Worm (Caenorhabditis elegans) whole organism, L3 larva: ENCODE measurements around the gene T14G8.4.
A peak's percentile ranks its signal among the peaks of the same experiment; 100 is the strongest.

Experiments
- aly-2 ChIP-seq: fragments of 150-350 bp; optimal IDR thresholded peaks from 2 replicates; lab custom pipeline; 2014; ENCODE audit warnings: missing biosample characterization, missing genetic modification characterization
- elt-1 ChIP-seq: fragments of 150-350 bp; optimal IDR thresholded peaks from 2 replicates; lab custom pipeline; 2014; ENCODE audit warnings: missing biosample characterization, missing genetic modification characterization
- elt-2 ChIP-seq: sonication (generic microtip); optimal IDR thresholded peaks from 2 replicates; lab custom pipeline; 2016; ENCODE audit warnings: missing genetic modification reagents, mild to moderate bottlenecking, missing genetic modification characterization, missing compliant biosample characterization
- fkh-10 ChIP-seq: sonication (generic microtip); optimal IDR thresholded peaks from 2 replicates; lab custom pipeline; 2017; ENCODE audit warnings: missing biosample characterization, missing genetic modification reagents, missing genetic modification characterization
- lin-39 ChIP-seq: fragments of 150-350 bp; optimal IDR thresholded peaks from 2 replicates; lab custom pipeline; 2018; ENCODE audit warnings: missing biosample characterization, missing genetic modification reagents, missing genetic modification characterization
- mdl-1 ChIP-seq: fragments of 150-350 bp; optimal IDR thresholded peaks from 2 replicates; lab custom pipeline; 2014; ENCODE audit warnings: missing biosample characterization, missing genetic modification characterization
- nhr-23 ChIP-seq: fragments of 150-350 bp; optimal IDR thresholded peaks from 2 replicates; lab custom pipeline; 2014; ENCODE audit warnings: missing biosample characterization, missing genetic modification reagents, missing genetic modification characterization
- nhr-237 ChIP-seq: fragments of 150-350 bp; optimal IDR thresholded peaks from 2 replicates; lab custom pipeline; 2014; ENCODE audit warnings: missing biosample characterization, missing genetic modification characterization
- nhr-25 ChIP-seq: sonication (generic microtip); optimal IDR thresholded peaks from 2 replicates; lab custom pipeline; 2017; ENCODE audit warnings: missing biosample characterization, missing genetic modification characterization
- nhr-28 ChIP-seq: fragments of 150-350 bp; optimal IDR thresholded peaks from 2 replicates; lab custom pipeline; 2014; ENCODE audit warnings: missing biosample characterization, missing genetic modification characterization
- pqm-1 ChIP-seq: fragments of 150-350 bp; optimal IDR thresholded peaks from 2 replicates; lab custom pipeline; 2017; ENCODE audit warnings: missing biosample characterization, missing genetic modification characterization, inconsistent platforms

DNA sequence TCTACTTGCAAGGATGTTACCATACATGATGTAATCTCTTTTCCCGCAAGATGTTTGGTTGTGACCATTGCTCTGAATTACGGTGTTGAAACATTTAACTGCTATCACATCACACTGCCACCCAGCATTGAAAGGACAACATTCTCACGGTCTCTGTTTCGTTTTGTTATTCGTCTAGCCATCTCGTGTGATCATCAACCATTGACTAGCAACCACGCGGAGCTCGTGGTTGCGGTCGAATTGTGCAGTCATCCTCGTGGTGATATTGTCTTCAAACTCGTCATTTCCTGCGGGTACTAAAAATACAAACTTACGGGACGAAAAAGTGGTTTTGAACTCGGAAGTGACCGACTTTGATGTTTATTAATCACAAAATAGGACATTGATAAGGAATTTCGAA lies 12.0 kb upstream of the T14G8.4 start:
- peak; percentile 50 for TF ChIP-seq elt-2 (tag; lab: Kevin White, UChicago)
- no peak for TF ChIP-seq aly-2 (tag; lab: Kevin White, UChicago)
- TF ChIP-seq nhr-28 (tag; lab: Kevin White, UChicago) = no peak
- TF ChIP-seq fkh-10 (GFP tag; lab: Kevin White, UChicago) = no peak
- TF ChIP-seq nhr-237 (tag; lab: Kevin White, UChicago) = no peak
- no peak for TF ChIP-seq nhr-25 (tag; lab: Kevin White, UChicago)
- TF ChIP-seq lin-39 (tag; lab: Kevin White, UChicago) = no peak
- TF ChIP-seq pqm-1 (tag; lab: Kevin White, UChicago) = peak; percentile 53
- no peak for TF ChIP-seq nhr-23 (tag; lab: Kevin White, UChicago)
- TF ChIP-seq elt-1 (tag; lab: Kevin White, UChicago) = no peak
- no peak for TF ChIP-seq mdl-1
